Worm (Caenorhabditis elegans) whole organism, L4 larva: ENCODE measurements around the gene Y38C1AA.12.

Experiments used
- lin-13 ChIP-seq: fragments of 150-350 bp; optimal IDR thresholded peaks from 2 replicates; lab custom pipeline; 2014; ENCODE audit warnings: missing biosample characterization, missing genetic modification reagents, missing genetic modification characterization
- nhr-28 ChIP-seq: fragments of 150-350 bp; optimal IDR thresholded peaks from 2 replicates; lab custom pipeline; 2014; ENCODE audit warnings: missing biosample characterization, missing genetic modification characterization
- unc-62 ChIP-seq, 3 experiments: fragments of 150-350 bp in 1 of 3; sonication (generic microtip); optimal IDR thresholded peaks in 2 of 3; peaks in 1 of 3; 1 replicate in 1 of 3; 2 replicates in 2 of 3; lab custom pipeline; 2014 to 2017; ENCODE audit warnings: missing biosample characterization in 3 of 3, missing genetic modification characterization in 3 of 3, missing genetic modification reagents in 3 of 3, missing genotype in 1 of 3

ce11 chrIV:179700-180099 is 12.4 kb upstream of the Y38C1AA.12 start:
- TF ChIP-seq nhr-28 (no peak), unc-62 (GFP tag; optimal IDR thresholded peaks at IDR 0.05 in 1 of 2; lab: Kevin White, UChicago) (no peak), unc-62 (tag; optimal IDR thresholded peaks at IDR 0.05; lab: Kevin White, UChicago) (no peak), lin-13 (GFP tag; lab: Kevin White, UChicago) (no peak)
